Worm (Caenorhabditis elegans) whole organism, late embryonic: ENCODE data around the gene add-2.
A peak's percentile ranks its signal among the peaks of the same experiment; 100 is the strongest.

ENCODE experiments used
- C08G9.2 ChIP-seq: sonication (generic microtip); optimal IDR thresholded peaks from 2 replicates; lab custom pipeline; 2016; ENCODE audit warnings: mild to moderate bottlenecking, missing genetic modification characterization, moderate library complexity, missing compliant biosample characterization
- K02D7.2 ChIP-seq: sonication (generic microtip); optimal IDR thresholded peaks from 2 replicates; lab custom pipeline; 2017; ENCODE audit warnings: mild to moderate bottlenecking, missing genetic modification characterization, missing compliant biosample characterization
- K09A11.1 ChIP-seq: sonication (generic microtip); optimal IDR thresholded peaks from 2 replicates; lab custom pipeline; 2017; ENCODE audit warnings: antibody characterized with exemption, mild to moderate bottlenecking, missing genetic modification characterization, missing compliant biosample characterization; ENCODE audit not compliant: insufficient read depth
- T23F11.4 ChIP-seq: fragments of 200-800 bp; sonication (Bioruptor generic); optimal IDR thresholded peaks from 2 replicates; lab custom pipeline; 2018; ENCODE audit warnings: mild to moderate bottlenecking, missing genetic modification characterization, missing compliant biosample characterization
- Y22D7AL.16 ChIP-seq: sonication (generic microtip); optimal IDR thresholded peaks from 2 replicates; lab custom pipeline; 2016; ENCODE audit warnings: missing genetic modification characterization, missing compliant biosample characterization
- ama-1 ChIP-seq: fragments of 150-350 bp; optimal IDR thresholded peaks from 2 replicates; lab custom pipeline; 2014
- ceh-14 ChIP-seq: sonication (generic microtip); optimal IDR thresholded peaks from 2 replicates; lab custom pipeline; 2016; ENCODE audit warnings: missing genotype, missing genetic modification characterization, missing compliant biosample characterization
- ceh-18 ChIP-seq: sonication (generic microtip); optimal IDR thresholded peaks from 2 replicates; lab custom pipeline; 2016; ENCODE audit warnings: missing genetic modification characterization, missing compliant biosample characterization
- ceh-19 ChIP-seq: fragments of 200-800 bp; sonication (Bioruptor generic); optimal IDR thresholded peaks from 2 replicates; lab custom pipeline; 2018; ENCODE audit warnings: mild to moderate bottlenecking, missing genetic modification characterization, missing compliant biosample characterization
- ceh-2 ChIP-seq: sonication (generic microtip); optimal IDR thresholded peaks from 2 replicates; lab custom pipeline; 2016; ENCODE audit warnings: missing genotype, missing genetic modification characterization, missing compliant biosample characterization
- ceh-22 ChIP-seq: sonication (generic microtip); optimal IDR thresholded peaks from 2 replicates; lab custom pipeline; 2017; ENCODE audit warnings: missing biosample characterization, missing genetic modification characterization
- ceh-24 ChIP-seq: sonication (generic microtip); optimal IDR thresholded peaks from 2 replicates; lab custom pipeline; 2016; ENCODE audit warnings: mild to moderate bottlenecking, missing genetic modification characterization, missing compliant biosample characterization
- ceh-30 ChIP-seq: fragments of 150-350 bp; optimal IDR thresholded peaks from 2 replicates; lab custom pipeline; 2014; ENCODE audit warnings: missing biosample characterization, missing genetic modification characterization
- ceh-31 ChIP-seq: sonication (generic microtip); optimal IDR thresholded peaks from 2 replicates; lab custom pipeline; 2016; ENCODE audit warnings: missing genetic modification characterization, missing compliant biosample characterization
- ceh-34 ChIP-seq: sonication (generic microtip); optimal IDR thresholded peaks from 2 replicates; lab custom pipeline; 2016; ENCODE audit warnings: mild to moderate bottlenecking, missing genetic modification characterization, missing compliant biosample characterization
- ceh-45 ChIP-seq: fragments of 200-800 bp; sonication (Bioruptor generic); IDR thresholded peaks from 2 replicates; pipeline ENCODE4 v1.3.6; 2022; ENCODE audit warnings: missing genetic modification reagents, missing genetic modification characterization, missing compliant biosample characterization
- ceh-48 ChIP-seq: sonication (generic microtip); optimal IDR thresholded peaks from 2 replicates; lab custom pipeline; 2016; ENCODE audit warnings: missing genetic modification characterization, inconsistent platforms, missing compliant biosample characterization
- elt-4 ChIP-seq: sonication (generic microtip); optimal IDR thresholded peaks from 2 replicates; lab custom pipeline; 2016; ENCODE audit warnings: missing genetic modification characterization, missing compliant biosample characterization
- fkh-6 ChIP-seq: sonication (generic microtip); optimal IDR thresholded peaks from 2 replicates; lab custom pipeline; 2016; ENCODE audit warnings: missing genetic modification characterization, missing compliant biosample characterization
- hlh-13 ChIP-seq: fragments of 200-800 bp; sonication (Bioruptor generic); optimal IDR thresholded peaks from 2 replicates; lab custom pipeline; 2018; ENCODE audit warnings: mild to moderate bottlenecking, missing genetic modification characterization, missing compliant biosample characterization
- hlh-6 ChIP-seq: sonication (generic microtip); optimal IDR thresholded peaks from 2 replicates; lab custom pipeline; 2016; ENCODE audit warnings: missing genotype, missing genetic modification characterization, missing compliant biosample characterization
- hlh-8 ChIP-seq: sonication (generic microtip); optimal IDR thresholded peaks from 2 replicates; lab custom pipeline; 2016; ENCODE audit warnings: missing genotype, missing genetic modification characterization, missing compliant biosample characterization
- lim-6 ChIP-seq: sonication (generic microtip); optimal IDR thresholded peaks from 2 replicates; lab custom pipeline; 2016; ENCODE audit warnings: missing genetic modification characterization, missing compliant biosample characterization
- lin-11 ChIP-seq: fragments of 200-800 bp; sonication (Bioruptor generic); optimal IDR thresholded peaks from 2 replicates; lab custom pipeline; 2018; ENCODE audit warnings: mild to moderate bottlenecking, missing genetic modification characterization, missing compliant biosample characterization
- madf-2 ChIP-seq: sonication (generic microtip); optimal IDR thresholded peaks from 2 replicates; lab custom pipeline; 2017; ENCODE audit warnings: missing genetic modification characterization, missing compliant biosample characterization
- nfya-1 ChIP-seq: sonication (generic microtip); optimal IDR thresholded peaks from 2 replicates; lab custom pipeline; 2017; ENCODE audit warnings: missing genetic modification characterization, mild to moderate bottlenecking, missing compliant biosample characterization, antibody characterized with exemption, moderate library complexity
- nhr-11 ChIP-seq: fragments of 150-350 bp; optimal IDR thresholded peaks from 2 replicates; lab custom pipeline; 2014; ENCODE audit warnings: missing biosample characterization, missing genetic modification characterization
- odd-2 ChIP-seq: sonication (generic microtip); optimal IDR thresholded peaks from 2 replicates; lab custom pipeline; 2017; ENCODE audit warnings: antibody characterized with exemption, mild to moderate bottlenecking, missing genetic modification characterization, missing compliant biosample characterization
- pat-9 ChIP-seq: fragments of 200-800 bp; sonication (Bioruptor generic); optimal IDR thresholded peaks from 2 replicates; lab custom pipeline; 2018; ENCODE audit warnings: mild to moderate bottlenecking, missing genetic modification characterization, moderate library complexity, missing compliant biosample characterization
- pax-1 ChIP-seq: fragments of 150-350 bp; optimal IDR thresholded peaks from 2 replicates; lab custom pipeline; 2014; ENCODE audit warnings: missing biosample characterization, missing genetic modification characterization
- pha-2 ChIP-seq: sonication (generic microtip); optimal IDR thresholded peaks from 2 replicates; lab custom pipeline; 2017; ENCODE audit warnings: mild to moderate bottlenecking, missing genetic modification characterization, missing compliant biosample characterization
- pha-4 ChIP-seq: fragments of 150-350 bp; optimal IDR thresholded peaks from 2 replicates; lab custom pipeline; 2018; ENCODE audit warnings: missing biosample characterization, missing genetic modification reagents, missing genetic modification characterization
- pqm-1 ChIP-seq: sonication (generic microtip); optimal IDR thresholded peaks from 2 replicates; lab custom pipeline; 2016; ENCODE audit warnings: missing genetic modification characterization, missing compliant biosample characterization
- ref-2 ChIP-seq: sonication (generic microtip); optimal IDR thresholded peaks from 2 replicates; lab custom pipeline; 2016; ENCODE audit warnings: missing genetic modification characterization, missing compliant biosample characterization
- rnt-1 ChIP-seq: sonication (generic microtip); optimal IDR thresholded peaks from 2 replicates; lab custom pipeline; 2016; ENCODE audit warnings: missing genetic modification characterization, missing compliant biosample characterization
- sdc-2 ChIP-seq: sonication (generic microtip); optimal IDR thresholded peaks from 2 replicates; lab custom pipeline; 2016; ENCODE audit warnings: missing genotype, missing genetic modification characterization, missing compliant biosample characterization
- sox-2 ChIP-seq: fragments of 200-800 bp; sonication (Bioruptor generic); IDR thresholded peaks from 2 replicates; pipeline ENCODE4 v1.3.6; 2022; ENCODE audit warnings: missing genetic modification reagents, missing genetic modification characterization, missing compliant biosample characterization
- sox-4 ChIP-seq: sonication (generic microtip); optimal IDR thresholded peaks from 2 replicates; lab custom pipeline; 2017; ENCODE audit warnings: mild to moderate bottlenecking, missing genetic modification characterization, inconsistent platforms, missing compliant biosample characterization
- syd-9 ChIP-seq: sonication (generic microtip); optimal IDR thresholded peaks from 2 replicates; lab custom pipeline; 2016; ENCODE audit warnings: mild to moderate bottlenecking, missing genetic modification characterization, moderate library complexity, missing compliant biosample characterization
- tbx-7 ChIP-seq: sonication (generic microtip); optimal IDR thresholded peaks from 2 replicates; lab custom pipeline; 2016; ENCODE audit warnings: missing genotype, missing genetic modification characterization, missing compliant biosample characterization
- ttx-3 ChIP-seq: sonication (generic microtip); optimal IDR thresholded peaks from 2 replicates; lab custom pipeline; 2016; ENCODE audit warnings: missing genetic modification reagents, missing genetic modification characterization, missing compliant biosample characterization
- unc-3 ChIP-seq, 2 experiments: fragments of 200-800 bp in 1 of 2; sonication (Bioruptor generic) in 1 of 2; sonication (generic microtip) in 1 of 2; conservative IDR thresholded peaks in 1 of 2; optimal IDR thresholded peaks in 1 of 2; 2 replicates each; pipeline versions ENCODE4 v1.3.6 to Lab custom; 2016 to 2022; ENCODE audit warnings: missing compliant biosample characterization in 2 of 2, missing genetic modification characterization in 2 of 2, missing genetic modification reagents in 1 of 2
- unc-42 ChIP-seq: sonication (generic microtip); optimal IDR thresholded peaks from 2 replicates; lab custom pipeline; 2016; ENCODE audit warnings: missing genotype, missing genetic modification characterization, missing compliant biosample characterization
- unc-55 ChIP-seq: sonication (generic microtip); optimal IDR thresholded peaks from 2 replicates; lab custom pipeline; 2017; ENCODE audit warnings: missing biosample characterization, missing genetic modification reagents, missing genetic modification characterization
- unc-86 ChIP-seq: sonication (generic microtip); optimal IDR thresholded peaks from 2 replicates; lab custom pipeline; 2016; ENCODE audit warnings: missing genetic modification characterization, missing compliant biosample characterization
- zip-5 ChIP-seq: sonication (generic microtip); optimal IDR thresholded peaks from 2 replicates; lab custom pipeline; 2016; ENCODE audit warnings: missing genetic modification characterization, missing compliant biosample characterization
- ztf-16 ChIP-seq: sonication (generic microtip); optimal IDR thresholded peaks from 2 replicates; lab custom pipeline; 2017; ENCODE audit warnings: missing genetic modification characterization, missing compliant biosample characterization

Gene add-2

DNA sequence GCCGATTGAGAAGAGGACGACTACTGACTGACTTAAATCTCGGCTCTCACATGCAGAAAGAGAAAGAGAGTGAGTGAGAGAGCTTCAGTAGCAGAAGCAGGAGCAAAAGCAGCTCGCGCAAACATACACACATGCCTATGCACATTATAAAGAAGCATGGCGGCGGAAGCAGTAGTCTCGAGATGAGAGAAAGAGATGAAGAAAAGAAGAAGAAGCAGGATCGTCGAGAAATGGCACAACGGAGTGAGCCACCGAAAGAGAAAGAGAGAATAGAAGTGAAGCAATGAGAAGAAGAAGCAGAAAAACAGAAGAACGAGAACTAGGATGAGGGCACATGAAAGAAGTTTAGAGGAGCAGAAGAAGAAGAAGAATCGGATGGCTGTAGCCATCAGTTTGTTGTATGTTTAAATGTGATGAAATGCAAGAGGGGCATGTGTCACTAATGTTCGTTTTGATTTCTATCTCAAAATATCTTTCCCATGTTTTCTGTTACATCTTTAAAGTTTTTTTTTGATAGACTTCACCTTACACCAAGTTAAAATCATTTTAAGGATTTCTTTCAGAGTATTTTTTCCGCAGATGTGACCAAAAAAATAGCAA is 13.8 kb upstream of the add-2 start (continued):
- TF ChIP-seq sdc-2 (tag; lab: Kevin White, UChicago) (no peak), zip-5 (tag; lab: Kevin White, UChicago) (no peak), lin-11 (tag; lab: Kevin White, UChicago) (no peak), elt-4 (tag; lab: Kevin White, UChicago) (no peak), C08G9.2 (tag; lab: Kevin White, UChicago) (no peak), unc-42 (tag; lab: Kevin White, UChicago) (peak; percentile 74), madf-2 (tag; lab: Kevin White, UChicago) (no peak), sox-2 (no peak), ama-1 (no peak), lim-6 (tag; lab: Kevin White, UChicago) (no peak), ceh-24 (tag; lab: Kevin White, UChicago) (no peak), rnt-1 (peak; percentile 16), nhr-11 (tag; lab: Kevin White, UChicago) (no peak), Y22D7AL.16 (tag; lab: Kevin White, UChicago) (no peak), fkh-6 (tag; lab: Kevin White, UChicago) (no peak), ceh-22 (tag; lab: Kevin White, UChicago) (no peak), hlh-13 (GFP tag; lab: Kevin White, UChicago) (no peak), hlh-6 (tag; lab: Kevin White, UChicago) (peak; percentile 33), unc-86 (tag; lab: Kevin White, UChicago) (no peak), pax-1 (tag; lab: Kevin White, UChicago) (no peak), unc-55 (peak; percentile 78), pqm-1 (tag; lab: Kevin White, UChicago) (no peak)

DNA sequence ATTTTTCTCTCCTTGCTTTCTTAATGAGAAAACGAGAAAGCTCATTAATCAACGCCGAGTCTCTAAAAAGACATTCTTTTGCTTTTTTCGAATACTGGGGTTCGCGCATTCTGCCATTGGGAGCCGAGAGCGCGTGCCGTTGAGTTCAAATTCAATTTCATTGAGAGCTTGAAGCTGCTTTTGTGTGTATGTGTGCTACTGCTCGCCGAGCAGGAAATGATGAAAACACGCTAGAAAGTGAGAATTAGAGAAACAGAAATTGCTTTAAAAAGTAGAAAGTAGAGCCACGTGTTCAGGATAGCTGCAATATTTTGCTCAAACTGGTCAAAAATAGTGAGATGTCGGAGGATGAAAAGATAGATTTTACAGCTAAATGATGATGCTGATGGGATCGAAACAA is 12.5 kb upstream of the add-2 start:
- TF ChIP-seq ceh-48 (no peak), ceh-31 (peak; percentile 45), ceh-34 (tag; lab: Kevin White, UChicago) (no peak), unc-42 (tag; lab: Kevin White, UChicago) (peak; percentile 97), hlh-13 (GFP tag; lab: Kevin White, UChicago) (no peak), ceh-14 (tag; lab: Kevin White, UChicago) (peak; percentile 9), K09A11.1 (no peak), zip-5 (tag; lab: Kevin White, UChicago) (no peak), pha-4 (tag; lab: Kevin White, UChicago) (no peak)

DNA sequence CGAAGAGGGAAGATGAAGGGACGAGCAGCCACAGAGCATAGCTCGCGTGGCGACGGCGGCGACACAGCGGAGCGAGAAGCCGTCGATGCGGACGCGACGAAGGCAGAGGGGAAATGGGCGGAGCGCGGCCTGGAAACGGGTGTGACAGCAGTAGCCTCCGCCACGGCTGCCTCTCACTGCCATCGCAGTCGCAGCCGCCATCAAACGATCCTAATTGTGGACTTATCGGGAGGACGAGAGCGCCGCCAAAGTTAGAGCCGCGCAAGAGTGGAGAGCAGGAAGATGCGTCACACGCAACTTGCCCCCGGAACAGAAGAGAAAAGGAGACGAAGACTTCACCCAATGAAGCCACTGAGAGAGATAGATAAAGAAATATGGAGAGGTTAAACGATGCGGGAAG is 11.1 kb upstream of the add-2 start:
- TF ChIP-seq ceh-18 (tag; lab: Kevin White, UChicago), result peak; percentile 25
- TF ChIP-seq sox-4 (tag; lab: Kevin White, UChicago), result no peak
- 0 out of 2 replicates have a peak, but pooled peaks have one; percentile 16 for TF ChIP-seq unc-3 (GFP tag; conservative IDR thresholded peaks at IDR 0.05; lab: Robert Waterston, UW)
- TF ChIP-seq unc-3 (tag; optimal IDR thresholded peaks at IDR 0.05; lab: Kevin White, UChicago), result no peak
- no peak for TF ChIP-seq ztf-16
- no peak for TF ChIP-seq lim-6 (tag; lab: Kevin White, UChicago)
- TF ChIP-seq unc-42 (tag; lab: Kevin White, UChicago), result peak; percentile 78
- no peak for TF ChIP-seq nfya-1 (tag; lab: Kevin White, UChicago)
- TF ChIP-seq hlh-8 (tag; lab: Kevin White, UChicago), result no peak
- no peak for TF ChIP-seq sox-2
- no peak for TF ChIP-seq T23F11.4 (GFP tag; lab: Kevin White, UChicago)
- TF ChIP-seq zip-5 (tag; lab: Kevin White, UChicago), result no peak
- TF ChIP-seq pax-1 (tag; lab: Kevin White, UChicago), result no peak
- TF ChIP-seq pat-9 (tag; lab: Kevin White, UChicago), result no peak
- no peak for TF ChIP-seq syd-9 (tag; lab: Kevin White, UChicago)
- peak; percentile 7 for TF ChIP-seq ref-2
- TF ChIP-seq unc-86 (tag; lab: Kevin White, UChicago), result peak; percentile 11
- TF ChIP-seq tbx-7 (tag; lab: Kevin White, UChicago), result peak; percentile 12
- no peak for TF ChIP-seq ttx-3 (tag; lab: Kevin White, UChicago)
- TF ChIP-seq ceh-22 (tag; lab: Kevin White, UChicago), result no peak
- no peak for TF ChIP-seq odd-2 (tag; lab: Kevin White, UChicago)
- TF ChIP-seq ceh-2 (tag; lab: Kevin White, UChicago), result no peak
- TF ChIP-seq pha-2 (tag; lab: Kevin White, UChicago), result no peak
- TF ChIP-seq ceh-24 (tag; lab: Kevin White, UChicago), result no peak
- TF ChIP-seq ceh-30 (tag; lab: Kevin White, UChicago), result no peak
- TF ChIP-seq lin-11 (tag; lab: Kevin White, UChicago), result no peak
- no peak for TF ChIP-seq ceh-45
- TF ChIP-seq fkh-6 (tag; lab: Kevin White, UChicago), result no peak
- TF ChIP-seq pqm-1 (tag; lab: Kevin White, UChicago), result no peak
- no peak for TF ChIP-seq K02D7.2 (tag; lab: Kevin White, UChicago)
- TF ChIP-seq K09A11.1, result no peak
- no peak for TF ChIP-seq ceh-19
- peak; percentile 43 for TF ChIP-seq hlh-6 (tag; lab: Kevin White, UChicago)
